Fruit fly (Drosophila melanogaster): Measurements from ENCODE around the gene CG5577.

CG5577 gene

dm6 chr3L:17802107-17802506, 39.1 kb downstream of the CG5577 start, which contains the start of gene NUCB1 (continued):
- peak; percentile 27 for TF ChIP-seq CG3995 (GFP tag; optimal IDR thresholded peaks at IDR 0.05)
- TF ChIP-seq CG15601 (tag; optimal IDR thresholded peaks at IDR 0.05), result no peak
- TF ChIP-seq crp (GFP tag; optimal IDR thresholded peaks at IDR 0.05), result peak in 1 of 2 experiments; percentile 87
- TF ChIP-seq CG18262 (tag; optimal IDR thresholded peaks at IDR 0.05), result no peak
- TF ChIP-seq B-H1 (GFP tag; IDR thresholded peaks at IDR 0.05), result no peak
- peak; percentile 69 for TF ChIP-seq Jarid2 (GFP tag; optimal IDR thresholded peaks at IDR 0.05)
- TF ChIP-seq pita (GFP tag; optimal IDR thresholded peaks at IDR 0.05), result peak; percentile 72
- TF ChIP-seq Chrac-16 (GFP tag; optimal IDR thresholded peaks at IDR 0.05), result peak; percentile 7
- TF ChIP-seq jigr1 (GFP tag; IDR thresholded peaks at IDR 0.05), result no peak
- TF ChIP-seq cas (GFP tag; IDR thresholded peaks at IDR 0.05), result no peak
- TF ChIP-seq CG10209 (GFP tag; optimal IDR thresholded peaks at IDR 0.05), result peak; percentile 36
- TF ChIP-seq CG14965 (GFP tag; optimal IDR thresholded peaks at IDR 0.05; ENCODE audit: borderline replicate concordance), result no peak
- TF ChIP-seq inv (GFP tag; IDR thresholded peaks at IDR 0.05; ENCODE audit: partially characterized antibody), result no peak
- peak; percentile 87 for TF ChIP-seq CG1603 (tag; optimal IDR thresholded peaks at IDR 0.05)
- TF ChIP-seq croc (GFP tag; conservative IDR thresholded peaks at IDR 0.05), result no peak
- no peak for TF ChIP-seq wdn (GFP tag; IDR thresholded peaks at IDR 0.05)
- no peak for TF ChIP-seq CG17361 (GFP tag; IDR thresholded peaks at IDR 0.05)
- peak; percentile 15 for TF ChIP-seq tx (GFP tag; optimal IDR thresholded peaks at IDR 0.05)
- no peak for TF ChIP-seq Taf1 (GFP tag; IDR thresholded peaks at IDR 0.05)
- no peak for TF ChIP-seq CG14050 (GFP tag; IDR thresholded peaks at IDR 0.05)
- TF ChIP-seq YL-1 (GFP tag; optimal IDR thresholded peaks at IDR 0.05), result peak; percentile 82
- TF ChIP-seq Deaf1 (tag; optimal IDR thresholded peaks at IDR 0.05), result no peak
- TF ChIP-seq CG6765 (GFP tag; optimal IDR thresholded peaks at IDR 0.05), result peak; percentile 16
- no peak for TF ChIP-seq CG31388 (GFP tag; optimal IDR thresholded peaks at IDR 0.05)
- peak; percentile 17 for TF ChIP-seq CG2875 (GFP tag; optimal IDR thresholded peaks at IDR 0.05)
- peak; percentile 72 for TF ChIP-seq Hmr (GFP tag; optimal IDR thresholded peaks at IDR 0.05)
- peak; percentile 92 for TF ChIP-seq Ets65A (GFP tag)
- 0 out of 3 replicates have a peak, but pooled peaks have one; percentile 4 for TF ChIP-seq CG16813 (GFP tag; IDR thresholded peaks at IDR 0.05; ENCODE audit: partially characterized antibody)
- TF ChIP-seq Dfd (GFP tag; optimal IDR thresholded peaks at IDR 0.05), result no peak
- TF ChIP-seq chif (GFP tag; optimal IDR thresholded peaks at IDR 0.05), result no peak
- no peak for TF ChIP-seq gsb (GFP tag; IDR thresholded peaks at IDR 0.05)
- TF ChIP-seq CG16779 (GFP tag; IDR thresholded peaks at IDR 0.05), result 0 out of 2 replicates have a peak, but pooled peaks have one; percentile 22
- no peak for TF ChIP-seq D19B (GFP tag; optimal IDR thresholded peaks at IDR 0.05)
- TF ChIP-seq CG10654 (GFP tag; optimal IDR thresholded peaks at IDR 0.05), result peak; percentile 15
- TF ChIP-seq Hmx (GFP tag; optimal IDR thresholded peaks at IDR 0.05), result no peak
- TF ChIP-seq Sry-β (GFP tag; optimal IDR thresholded peaks at IDR 0.05), result peak; percentile 23
- no peak for TF ChIP-seq org-1 (GFP tag; optimal IDR thresholded peaks at IDR 0.05)
- peak; percentile 18 for TF ChIP-seq CG10979 (tag; optimal IDR thresholded peaks at IDR 0.05)
- peak; percentile 45 for TF ChIP-seq Dp (GFP tag; optimal IDR thresholded peaks at IDR 0.05)
- peak; percentile 93 for TF ChIP-seq MBD-R2 (GFP tag; IDR thresholded peaks at IDR 0.05)
- peak; percentile 12 for TF ChIP-seq dmrt11E (tag; optimal IDR thresholded peaks at IDR 0.05)
- TF ChIP-seq jumu (GFP tag; optimal IDR thresholded peaks at IDR 0.05), result peak; percentile 8
- TF ChIP-seq danr (GFP tag; IDR thresholded peaks at IDR 0.05), result no peak
- TF ChIP-seq NK7.1 (GFP tag; optimal IDR thresholded peaks at IDR 0.05), result no peak
- no peak for TF ChIP-seq lov (optimal IDR thresholded peaks at IDR 0.05)
- TF ChIP-seq lov (GFP tag; IDR thresholded peaks at IDR 0.05), result 0 out of 3 replicates have a peak, but pooled peaks have one; percentile 49
- TF ChIP-seq Awh (GFP tag; IDR thresholded peaks at IDR 0.05), result peak; percentile 36; the same call in 1 of the 2 replicates
- TF ChIP-seq CG33557 (GFP tag; optimal IDR thresholded peaks at IDR 0.05), result peak; percentile 25
- peak; percentile 58 for TF ChIP-seq kay (GFP tag; optimal IDR thresholded peaks at IDR 0.05)
- TF ChIP-seq Atf-2 (GFP tag; optimal IDR thresholded peaks at IDR 0.05), result peak; percentile 12
- TF ChIP-seq Hr78 (GFP tag; optimal IDR thresholded peaks at IDR 0.05), result no peak

All from whole organism, embryonic.